Worm (Caenorhabditis elegans): ENCODE measurements around the gene M176.11.

Gene M176.11

ce11 chrII:9416381-9417276 is 5.4 kb upstream of the M176.11 start, which contains the start of the genes gss-1 and chch-3 (continued):
- TF ChIP-seq mdl-1 (tag; optimal IDR thresholded peaks at IDR 0.05), result no peak
- TF ChIP-seq nhr-42 (GFP tag; IDR thresholded peaks at IDR 0.05), result no peak
- TF ChIP-seq zip-11 (GFP tag; IDR thresholded peaks at IDR 0.05), result no peak
- no peak for TF ChIP-seq unc-39 (tag; optimal IDR thresholded peaks at IDR 0.05)
- no peak for TF ChIP-seq ceh-62 (tag; optimal IDR thresholded peaks at IDR 0.05)
- no peak for TF ChIP-seq F44E2.7 (GFP tag; IDR thresholded peaks at IDR 0.05)
- TF ChIP-seq egl-43 (GFP tag; IDR thresholded peaks at IDR 0.05), result no peak
- no peak for TF ChIP-seq madf-5 (GFP tag; IDR thresholded peaks at IDR 0.05)
- TF ChIP-seq ceh-32 (tag; optimal IDR thresholded peaks at IDR 0.05; ENCODE audit: poor library complexity), result no peak
- no peak for TF ChIP-seq R02D3.7 (tag; optimal IDR thresholded peaks at IDR 0.05)
- TF ChIP-seq dve-1 (tag; optimal IDR thresholded peaks at IDR 0.05; ENCODE audit: insufficient read depth), result peak; percentile 69
- no peak for TF ChIP-seq nhr-76 (tag; optimal IDR thresholded peaks at IDR 0.05)
- no peak for TF ChIP-seq spr-3 (GFP tag; optimal IDR thresholded peaks at IDR 0.05)
- TF ChIP-seq lin-29 (GFP tag; IDR thresholded peaks at IDR 0.05), result no peak
- TF ChIP-seq hmg-1.1 (GFP tag; IDR thresholded peaks at IDR 0.05), result peak; percentile 38; the same call in 1 of the 2 replicates
- no peak for TF ChIP-seq zfp-3 (GFP tag; conservative IDR thresholded peaks at IDR 0.05)
- TF ChIP-seq hlh-30 (tag; optimal IDR thresholded peaks at IDR 0.05; ENCODE audit: insufficient read depth), result peak; percentile 53
- peak in 1 of 2 experiments; percentile 84 for TF ChIP-seq lsy-2 (tag; optimal IDR thresholded peaks at IDR 0.05)
- no peak for TF ChIP-seq lim-7 (GFP tag; IDR thresholded peaks at IDR 0.05)
- no peak for TF ChIP-seq zfp-2 (tag; optimal IDR thresholded peaks at IDR 0.05)
- TF ChIP-seq lin-13 (GFP tag; optimal IDR thresholded peaks at IDR 0.05), result no peak
- TF ChIP-seq nhr-48 (tag; optimal IDR thresholded peaks at IDR 0.05), result no peak

ce11 chrII:9418065-9418567 is 4.0 kb upstream of the M176.11 start, which contains the start of the genes M176.4 and M176.16:
Gene M176.4 (plus strand): TSS chrII:9418365.
Gene M176.16 (plus strand): TSS chrII:9418517.
- TF ChIP-seq ceh-28 (tag; optimal IDR thresholded peaks at IDR 0.05) (no peak), spr-1 (tag; optimal IDR thresholded peaks at IDR 0.05) (no peak), ztf-11 (tag; optimal IDR thresholded peaks at IDR 0.05) (no peak), pqm-1 (tag; optimal IDR thresholded peaks at IDR 0.05) (peak; percentile 30), zfp-3 (GFP tag; conservative IDR thresholded peaks at IDR 0.05) (no peak), madf-5 (GFP tag; IDR thresholded peaks at IDR 0.05) (no peak), jun-1 (tag; optimal IDR thresholded peaks at IDR 0.05) (no peak), hlh-30 (tag; optimal IDR thresholded peaks at IDR 0.05; ENCODE audit: insufficient read depth) (no peak), nhr-76 (tag; optimal IDR thresholded peaks at IDR 0.05) (no peak), fkh-10 (GFP tag; optimal IDR thresholded peaks at IDR 0.05) (no peak), ama-1 (optimal IDR thresholded peaks at IDR 0.05) (no peak), nhr-41 (GFP tag; IDR thresholded peaks at IDR 0.05) (no peak), egl-43 (GFP tag; IDR thresholded peaks at IDR 0.05) (no peak), mes-2 (tag; optimal IDR thresholded peaks at IDR 0.05; ENCODE audit: poor library complexity, severe bottlenecking) (peak; percentile 18), nhr-77 (tag; optimal IDR thresholded peaks at IDR 0.05) (peak; percentile 7), tag-97 (GFP tag; IDR thresholded peaks at IDR 0.05) (no peak), nhr-25 (tag; optimal IDR thresholded peaks at IDR 0.05; ENCODE audit: borderline replicate concordance, insufficient read depth) (no peak), mdt-29 (GFP tag; IDR thresholded peaks at IDR 0.05) (no peak), skn-1 (tag; optimal IDR thresholded peaks at IDR 0.05) (no peak), daf-19 (GFP tag; conservative IDR thresholded peaks at IDR 0.05) (no peak), ZK546.5 (tag; optimal IDR thresholded peaks at IDR 0.05) (no peak), unc-130 (GFP tag; optimal IDR thresholded peaks at IDR 0.05) (no peak), zip-2 (tag; optimal IDR thresholded peaks at IDR 0.05) (no peak), Y5F2A.4 (GFP tag; optimal IDR thresholded peaks at IDR 0.05) (no peak), snpc-4 (tag; optimal IDR thresholded peaks at IDR 0.05) (no peak), arid-1 (GFP tag; conservative IDR thresholded peaks at IDR 0.05) (no peak), mxl-3 (GFP tag; optimal IDR thresholded peaks at IDR 0.05) (no peak), daf-16 (GFP tag; optimal IDR thresholded peaks at IDR 0.05) (no peak), daf-16 (tag; optimal IDR thresholded peaks at IDR 0.05) (peak; percentile 40), nhr-11 (tag; optimal IDR thresholded peaks at IDR 0.05) (no peak), nhr-10 (tag; optimal IDR thresholded peaks at IDR 0.05) (no peak), lin-13 (GFP tag; optimal IDR thresholded peaks at IDR 0.05) (no peak), ctbp-1 (GFP tag; IDR thresholded peaks at IDR 0.05) (no peak)

All from whole organism, L4 larva.